Worm (Caenorhabditis elegans): Measurements from ENCODE around the gene pigm-1.

The pigm-1 gene

DNA sequence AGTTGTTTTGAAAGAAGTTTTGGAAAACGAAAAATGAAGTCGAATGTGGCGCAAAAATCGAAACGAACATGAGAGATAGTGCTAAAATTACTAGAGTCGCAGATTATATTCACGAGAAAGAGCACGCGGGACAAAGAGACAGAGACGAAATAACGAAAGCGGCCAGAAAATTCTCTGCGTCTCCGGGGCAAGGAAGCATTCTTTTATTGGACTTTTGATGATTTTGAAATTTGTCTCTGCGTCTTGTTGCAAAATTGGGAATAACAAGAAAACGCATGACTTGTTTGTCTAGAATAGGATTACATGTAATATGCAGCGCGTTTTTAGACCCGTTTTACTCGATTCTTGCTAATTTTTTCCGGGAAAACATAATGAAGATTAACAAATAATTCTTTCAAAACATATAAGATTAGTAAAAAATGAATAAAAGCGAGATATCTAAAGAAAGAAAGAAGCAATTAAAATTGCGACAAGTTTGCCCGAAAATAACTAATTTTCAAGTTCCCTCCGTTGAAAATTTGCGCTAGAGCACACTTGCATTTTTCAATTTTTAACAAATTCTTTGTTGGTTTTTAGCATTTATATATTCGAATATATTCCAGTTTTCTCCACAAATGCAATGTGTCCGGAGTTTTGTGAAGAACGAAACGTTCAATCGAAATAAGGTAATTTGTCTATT lies at the start of gene pigm-1, which contains the start of gene B0491.6 (continued):
- TF ChIP-seq vab-15 (tag; optimal IDR thresholded peaks at IDR 0.05): no peak
- TF ChIP-seq egl-27 (tag; optimal IDR thresholded peaks at IDR 0.05): no peak
- peak; percentile 54 to 92 for TF ChIP-seq efl-1 (optimal IDR thresholded peaks at IDR 0.05)
- peak; percentile 90 to 99 for TF ChIP-seq efl-1 (GFP tag; optimal IDR thresholded peaks at IDR 0.05 in 1 of 2)
- peak in 1 of 2 experiments; percentile 42 for TF ChIP-seq mdl-1 (tag; optimal IDR thresholded peaks at IDR 0.05)
- TF ChIP-seq isw-1 (GFP tag; IDR thresholded peaks at IDR 0.05): peak; percentile 42
- TF ChIP-seq nhr-19 (GFP tag; conservative IDR thresholded peaks at IDR 0.05): peak; percentile 34
- TF ChIP-seq fkh-10 (GFP tag; optimal IDR thresholded peaks at IDR 0.05): peak; percentile 76
- no peak for TF ChIP-seq ztf-11 (tag; optimal IDR thresholded peaks at IDR 0.05)
- TF ChIP-seq egl-13 (tag; optimal IDR thresholded peaks at IDR 0.05): peak; percentile 71
- peak; percentile 89 for TF ChIP-seq nhr-47 (tag; optimal IDR thresholded peaks at IDR 0.05)
- TF ChIP-seq hpl-2 (GFP tag; optimal IDR thresholded peaks at IDR 0.05): no peak
- peak; percentile 76 for TF ChIP-seq pax-3 (tag; optimal IDR thresholded peaks at IDR 0.05)
- no peak for TF ChIP-seq Y116A8C.19 (tag; optimal IDR thresholded peaks at IDR 0.05; ENCODE audit: borderline replicate concordance)
- no peak for TF ChIP-seq ceh-63 (GFP tag; optimal IDR thresholded peaks at IDR 0.05)
- TF ChIP-seq ceh-82 (tag; optimal IDR thresholded peaks at IDR 0.05): peak; percentile 12 to 45 (median 44)
- peak; percentile 52 for TF ChIP-seq C16A3.4 (tag; optimal IDR thresholded peaks at IDR 0.05)
- TF ChIP-seq irx-1 (tag; optimal IDR thresholded peaks at IDR 0.05): peak; percentile 62
- peak; percentile 75 for TF ChIP-seq sox-4 (tag; optimal IDR thresholded peaks at IDR 0.05)
- peak; percentile 30 for TF ChIP-seq xbp-1 (tag; optimal IDR thresholded peaks at IDR 0.05)
- peak; percentile 95 for TF ChIP-seq fkh-8 (tag; optimal IDR thresholded peaks at IDR 0.05)
- no peak for TF ChIP-seq tlp-1 (tag; optimal IDR thresholded peaks at IDR 0.05)
- TF ChIP-seq nhr-76 (tag; optimal IDR thresholded peaks at IDR 0.05): no peak
- peak; percentile 27 for TF ChIP-seq fos-1 (tag; optimal IDR thresholded peaks at IDR 0.05)
- no peak for TF ChIP-seq alr-1 (tag; optimal IDR thresholded peaks at IDR 0.05; ENCODE audit: borderline replicate concordance)
- peak; percentile 48 for TF ChIP-seq ceh-8 (GFP tag; optimal IDR thresholded peaks at IDR 0.05)
- TF ChIP-seq mab-9 (GFP tag; IDR thresholded peaks at IDR 0.05): no peak

DNA sequence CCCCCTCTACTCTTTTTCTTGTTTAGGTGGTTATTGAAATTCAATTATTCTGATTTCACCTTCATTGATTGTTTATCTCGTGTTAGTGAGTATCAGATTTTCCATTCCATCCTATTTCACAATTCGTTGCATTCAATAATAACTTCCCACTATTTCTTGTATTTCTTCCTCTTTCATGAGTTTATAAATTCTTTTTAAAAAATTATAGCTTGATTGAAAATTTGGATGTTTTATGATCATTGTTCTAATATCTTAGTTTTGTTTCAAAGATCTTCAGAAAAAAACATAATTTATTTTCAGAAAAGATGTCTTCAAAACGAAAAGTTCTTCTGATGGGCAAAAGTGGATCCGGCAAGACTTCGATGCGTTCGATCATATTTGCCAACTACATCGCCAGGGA lies 47.2 kb upstream of the pigm-1 start, which contains the start of gene raga-1:
Gene raga-1 (plus strand): TSS at position 301 of the 400 bp plus-strand sequence.
- TF ChIP-seq ceh-8 (GFP tag; optimal IDR thresholded peaks at IDR 0.05) (no peak), unc-130 (tag; optimal IDR thresholded peaks at IDR 0.05) (no peak), ceh-82 (tag; optimal IDR thresholded peaks at IDR 0.05) (no peak)

DNA sequence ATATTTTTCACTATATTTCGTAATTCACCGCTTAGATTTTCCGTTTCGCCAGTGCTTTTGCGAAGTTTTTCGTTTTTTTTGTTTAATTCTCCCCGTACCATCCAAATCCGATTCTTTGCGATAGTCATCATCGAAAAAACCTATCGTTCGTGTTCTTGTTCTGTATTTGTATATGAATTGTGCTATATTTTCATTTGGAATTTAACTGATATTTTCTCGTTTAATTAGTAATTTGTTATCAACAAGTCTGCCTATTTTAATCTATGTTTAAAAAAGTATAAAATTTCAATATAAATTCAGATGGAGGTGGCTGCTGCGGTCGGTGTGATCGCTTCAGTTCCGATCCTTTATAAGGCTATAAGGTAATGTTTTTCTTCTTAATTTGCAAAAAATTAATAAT lies 45.7 kb upstream of the pigm-1 start, which contains the start of gene samp-1:
Gene samp-1 (plus strand): TSS at position 301 of the 400 bp plus-strand sequence.
- TF ChIP-seq unc-130 (tag; optimal IDR thresholded peaks at IDR 0.05): no peak
- TF ChIP-seq sptf-1 (tag; optimal IDR thresholded peaks at IDR 0.05): no peak

DNA sequence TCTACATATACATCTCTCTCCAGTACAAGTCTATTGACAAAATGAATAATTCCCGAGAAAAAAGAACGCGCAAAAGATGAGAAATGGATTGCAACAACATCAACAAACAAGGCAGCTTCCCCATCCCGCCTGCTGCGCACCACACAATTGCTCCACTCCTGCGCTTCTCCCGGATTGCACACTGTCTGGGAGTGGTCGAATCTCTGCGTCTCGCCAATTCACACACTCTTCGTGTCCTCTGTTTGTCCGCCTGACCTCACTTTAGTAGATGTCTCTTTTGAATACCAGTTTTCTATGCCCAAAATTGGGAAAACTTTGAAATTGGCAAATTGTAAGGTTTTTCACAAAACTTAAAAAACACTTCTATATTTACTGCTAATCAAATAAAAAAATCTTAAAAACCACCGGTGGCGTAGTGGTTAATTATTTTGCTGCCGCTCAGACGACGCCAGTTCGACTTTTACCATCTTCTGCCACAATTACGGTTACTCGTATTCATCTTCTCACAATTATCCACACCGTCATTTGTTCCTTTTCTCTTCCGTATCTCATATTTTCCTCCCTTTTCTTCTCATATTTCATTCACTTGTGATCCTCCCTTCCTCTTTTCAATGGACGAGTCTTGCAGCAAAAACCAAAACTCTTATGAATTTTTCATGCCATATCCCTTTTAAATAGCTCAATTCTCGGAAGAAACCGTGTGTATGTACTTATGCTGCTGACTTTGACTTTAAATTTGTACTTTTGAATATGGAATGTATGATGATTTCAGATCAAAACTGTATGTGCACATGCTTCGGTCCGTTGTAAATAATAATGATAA lies 42.4 kb upstream of the pigm-1 start, which contains the start of gene rsf-1:
Gene rsf-1 (plus strand): TSS at position 773 of the 823 bp plus-strand sequence.
- TF ChIP-seq lin-35 (GFP tag; optimal IDR thresholded peaks at IDR 0.05) (peak; percentile 0 to 9), ztf-4 (tag; optimal IDR thresholded peaks at IDR 0.05) (no peak), mep-1 (tag; optimal IDR thresholded peaks at IDR 0.05) (no peak), unc-130 (tag; optimal IDR thresholded peaks at IDR 0.05) (no peak), fos-1 (tag; optimal IDR thresholded peaks at IDR 0.05) (no peak), jun-1 (tag; optimal IDR thresholded peaks at IDR 0.05) (no peak), nhr-85 (tag) (peak; percentile 31), ztf-11 (tag; optimal IDR thresholded peaks at IDR 0.05) (no peak), mab-9 (GFP tag; IDR thresholded peaks at IDR 0.05) (no peak), ceh-63 (GFP tag; optimal IDR thresholded peaks at IDR 0.05) (no peak), lir-3 (tag; optimal IDR thresholded peaks at IDR 0.05; ENCODE audit: poor library complexity) (no peak), fkh-8 (tag; optimal IDR thresholded peaks at IDR 0.05) (no peak), irx-1 (tag; optimal IDR thresholded peaks at IDR 0.05) (no peak), ama-1 (optimal IDR thresholded peaks at IDR 0.05) (no peak), lsy-2 (tag; optimal IDR thresholded peaks at IDR 0.05) (peak in 1 of 2 experiments; percentile 25), Y116A8C.19 (tag; optimal IDR thresholded peaks at IDR 0.05; ENCODE audit: borderline replicate concordance) (no peak), mdl-1 (tag; optimal IDR thresholded peaks at IDR 0.05) (no peak), unc-98 (GFP tag; IDR thresholded peaks at IDR 0.05) (no peak), snu-23 (GFP tag; optimal IDR thresholded peaks at IDR 0.05) (peak; percentile 14), ceh-8 (GFP tag; optimal IDR thresholded peaks at IDR 0.05) (no peak), nhr-12 (tag; optimal IDR thresholded peaks at IDR 0.05) (no peak), C16A3.4 (tag; optimal IDR thresholded peaks at IDR 0.05) (no peak), nhr-237 (tag; optimal IDR thresholded peaks at IDR 0.05) (no peak), sup-37 (GFP tag; optimal IDR thresholded peaks at IDR 0.05) (no peak), hlh-4 (tag; optimal IDR thresholded peaks at IDR 0.05) (no peak)
